Worm (Caenorhabditis elegans): ENCODE data around the gene nmur-3.

DNA sequence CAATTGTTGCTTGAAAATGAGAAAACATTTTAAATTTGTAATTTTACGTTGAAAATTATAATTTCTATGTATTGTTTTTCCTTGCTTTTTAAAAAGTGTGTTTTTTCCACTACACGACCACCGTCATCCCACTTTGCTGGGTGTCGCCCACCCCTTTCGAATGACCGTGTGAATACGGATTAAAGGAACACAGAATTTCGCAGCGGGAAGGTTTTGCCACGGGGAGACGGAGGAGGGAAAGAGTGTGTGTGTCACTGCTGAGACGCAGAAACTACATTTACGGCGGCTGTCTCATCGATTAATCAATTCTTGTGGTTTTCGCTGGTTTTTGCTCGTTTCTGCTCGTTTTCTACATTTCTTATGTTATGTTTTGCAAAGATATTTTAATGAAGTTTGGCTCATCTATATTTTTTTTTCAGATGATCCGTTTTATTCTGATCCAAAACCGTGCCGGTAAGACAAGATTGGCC is 8.4 kb upstream of the nmur-3 start, which contains the start of gene aps-2:
- 0 out of 2 replicates have a peak, but pooled peaks have one; percentile 36 for TF ChIP-seq flt-1 (GFP tag; IDR thresholded peaks at IDR 0.05)
- no peak for TF ChIP-seq T22C8.4 (GFP tag; IDR thresholded peaks at IDR 0.05)
- no peak for TF ChIP-seq klf-2 (GFP tag; conservative IDR thresholded peaks at IDR 0.05)
- TF ChIP-seq ref-1 (GFP tag; conservative IDR thresholded peaks at IDR 0.05): no peak
- TF ChIP-seq tab-1 (GFP tag; IDR thresholded peaks at IDR 0.05): 0 out of 2 replicates have a peak, but pooled peaks have one; percentile 39
- no peak for TF ChIP-seq cog-1 (tag; optimal IDR thresholded peaks at IDR 0.05)
- TF ChIP-seq med-1 (GFP tag; optimal IDR thresholded peaks at IDR 0.05; ENCODE audit: insufficient read depth): no peak
- TF ChIP-seq ztf-29 (GFP tag; IDR thresholded peaks at IDR 0.05): no peak
